Worm (Caenorhabditis elegans): ENCODE results near the gene T28A11.2.
A peak's percentile ranks its signal among the peaks of the same experiment; 100 is the strongest.

The T28A11.2 gene

DNA sequence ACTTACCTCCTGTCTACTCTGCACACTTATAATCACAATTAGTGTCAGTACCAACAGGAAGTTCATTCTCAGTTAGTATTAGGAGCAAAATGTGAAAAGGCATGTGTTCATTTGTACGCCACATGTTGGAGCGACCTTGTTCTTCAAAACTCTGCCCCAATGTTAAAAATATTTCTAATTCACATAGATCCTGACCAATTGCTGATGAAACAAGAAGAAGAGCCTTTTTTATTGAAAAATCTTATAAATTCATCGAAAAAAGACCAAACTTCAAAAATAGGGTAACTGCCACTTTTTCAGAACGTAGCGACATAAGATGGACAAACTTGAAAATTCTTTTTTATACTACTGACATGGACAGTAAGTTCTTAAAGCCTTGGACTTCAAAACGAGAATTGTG, 14.0 kb upstream of the T28A11.2 start, which contains the start of gene T28A11.17:
T28A11.17 (minus strand) TSS at position 101 of the 400 bp plus-strand sequence.
- TF ChIP-seq snpc-1.2 (GFP tag; IDR thresholded peaks at IDR 0.05) (no peak), lir-3 (tag; optimal IDR thresholded peaks at IDR 0.05) (no peak), nhr-111 (GFP tag; optimal IDR thresholded peaks at IDR 0.05) (no peak), zip-2 (tag; optimal IDR thresholded peaks at IDR 0.05) (no peak), Y105C5A.15 (GFP tag; IDR thresholded peaks at IDR 0.05) (no peak), attf-4 (tag; optimal IDR thresholded peaks at IDR 0.05) (no peak), ceh-44 (GFP tag; IDR thresholded peaks at IDR 0.05) (no peak), daf-19 (GFP tag; conservative IDR thresholded peaks at IDR 0.05) (no peak), aha-1 (tag) (no peak), Y48G9A.11 (GFP tag; IDR thresholded peaks at IDR 0.05) (no peak), zag-1 (tag; optimal IDR thresholded peaks at IDR 0.05) (no peak), Y5F2A.4 (GFP tag; optimal IDR thresholded peaks at IDR 0.05) (no peak), fkh-10 (GFP tag; optimal IDR thresholded peaks at IDR 0.05) (no peak), hmg-1.1 (GFP tag; IDR thresholded peaks at IDR 0.05) (no peak)

- TF ChIP-seq skn-1 (tag; optimal IDR thresholded peaks at IDR 0.05) (no peak), daf-16 (GFP tag; optimal IDR thresholded peaks at IDR 0.05) (peak in 1 of 2 experiments; percentile 44), daf-16 (tag; optimal IDR thresholded peaks at IDR 0.05) (no peak)
Observed at ce11 chrV:3267950-3268349, 12.2 kb upstream of the T28A11.2 start, which contains the start of gene T28A11.18. Gene T28A11.18 (minus strand): TSS chrV:3268050.

ce11 chrV:3269407-3269806, 10.8 kb upstream of the T28A11.2 start, which contains the start of gene T28A11.19:
Gene T28A11.19 (minus strand): TSS chrV:3269514.
- TF ChIP-seq mdt-29 (GFP tag; IDR thresholded peaks at IDR 0.05) (no peak), hmg-1.1 (GFP tag; IDR thresholded peaks at IDR 0.05) (no peak), nhr-25 (tag; optimal IDR thresholded peaks at IDR 0.05; ENCODE audit: borderline replicate concordance, insufficient read depth) (no peak), aha-1 (tag) (peak; percentile 31), sdz-12 (GFP tag; optimal IDR thresholded peaks at IDR 0.05) (no peak), snpc-1.2 (GFP tag; IDR thresholded peaks at IDR 0.05) (no peak), dmd-8 (GFP tag; IDR thresholded peaks at IDR 0.05) (no peak), F44E2.7 (GFP tag; IDR thresholded peaks at IDR 0.05) (no peak), unc-62 (GFP tag; optimal IDR thresholded peaks at IDR 0.05 in 1 of 2) (peak in 1 of 2 experiments; percentile 97), unc-62 (tag; optimal IDR thresholded peaks at IDR 0.05) (no peak), duxl-1 (tag; optimal IDR thresholded peaks at IDR 0.05; ENCODE audit: poor library complexity) (no peak), ceh-82 (tag; optimal IDR thresholded peaks at IDR 0.05) (no peak), ceh-62 (tag; optimal IDR thresholded peaks at IDR 0.05) (no peak)

ce11 chrV:3273156-3273555, 7.0 kb upstream of the T28A11.2 start, which contains the start of gene T28A11.20:
Gene T28A11.20 (minus strand): TSS chrV:3273256.
- TF ChIP-seq hif-1 (tag; optimal IDR thresholded peaks at IDR 0.05) (no peak), nhr-41 (GFP tag; IDR thresholded peaks at IDR 0.05) (no peak), dmd-8 (GFP tag; IDR thresholded peaks at IDR 0.05) (no peak), F37D6.2 (tag; optimal IDR thresholded peaks at IDR 0.05) (no peak), daf-12 (tag; optimal IDR thresholded peaks at IDR 0.05) (no peak), arid-1 (GFP tag; conservative IDR thresholded peaks at IDR 0.05) (no peak), ceh-82 (tag; optimal IDR thresholded peaks at IDR 0.05) (no peak), vab-7 (GFP tag; IDR thresholded peaks at IDR 0.05) (no peak), snpc-1.2 (GFP tag; IDR thresholded peaks at IDR 0.05) (no peak), nhr-25 (tag; optimal IDR thresholded peaks at IDR 0.05; ENCODE audit: borderline replicate concordance, insufficient read depth) (no peak), set-16 (GFP tag; IDR thresholded peaks at IDR 0.05) (no peak), tra-1 (GFP tag; IDR thresholded peaks at IDR 0.05) (no peak), Y75B8A.6 (GFP tag; IDR thresholded peaks at IDR 0.05) (no peak), D1046.2 (GFP tag; IDR thresholded peaks at IDR 0.05) (no peak)

Data from whole organism, L4 larva.